Worm (Caenorhabditis elegans) whole organism, L1 larva: ENCODE measurements around the gene try-9.

Experiments
- C04F5.9 ChIP-seq: sonication (generic microtip); optimal IDR thresholded peaks from 2 replicates; lab custom pipeline; 2016; ENCODE audit warnings: missing genetic modification characterization, missing compliant biosample characterization
- C16A3.4 ChIP-seq: fragments of 150-350 bp; optimal IDR thresholded peaks from 2 replicates; lab custom pipeline; 2014; ENCODE audit warnings: missing biosample characterization, missing genetic modification characterization
- C34B4.2 ChIP-seq: sonication (generic microtip); optimal IDR thresholded peaks from 2 replicates; lab custom pipeline; 2017; ENCODE audit warnings: mild to moderate bottlenecking, missing genetic modification characterization, missing compliant biosample characterization
- aha-1 ChIP-seq: fragments of 150-350 bp; optimal IDR thresholded peaks from 2 replicates; lab custom pipeline; 2014; ENCODE audit warnings: missing biosample characterization, missing genetic modification characterization
- aly-2 ChIP-seq: fragments of 150-350 bp; optimal IDR thresholded peaks from 2 replicates; lab custom pipeline; 2014; ENCODE audit warnings: missing biosample characterization, missing genetic modification characterization
- ama-1 ChIP-seq: fragments of 150-350 bp; optimal IDR thresholded peaks from 2 replicates; lab custom pipeline; 2014
- ceh-82 ChIP-seq, 3 experiments: fragments of 150-350 bp in 1 of 3; sonication (generic microtip) in 2 of 3; optimal IDR thresholded peaks; 2 replicates each; lab custom pipeline; 2014 to 2017; ENCODE audit warnings: missing biosample characterization in 3 of 3, missing genetic modification characterization in 3 of 3
- ceh-90 ChIP-seq: sonication (generic microtip); optimal IDR thresholded peaks from 2 replicates; lab custom pipeline; 2016; ENCODE audit warnings: missing genetic modification characterization, missing compliant biosample characterization
- dsc-1 ChIP-seq: sonication (generic microtip); optimal IDR thresholded peaks from 2 replicates; lab custom pipeline; 2016; ENCODE audit warnings: mild to moderate bottlenecking, missing genetic modification characterization, missing compliant biosample characterization
- efl-1 ChIP-seq, 4 experiments: fragments of 150-350 bp; optimal IDR thresholded peaks in 3 of 4; peaks in 1 of 4; 1 replicate in 1 of 4; 2 replicates in 3 of 4; lab custom pipeline; 2014; ENCODE audit warnings: missing biosample characterization in 2 of 4, missing genetic modification characterization in 2 of 4, missing genetic modification reagents in 2 of 4
- elt-2 ChIP-seq: sonication (generic microtip); optimal IDR thresholded peaks from 2 replicates; lab custom pipeline; 2016; ENCODE audit warnings: missing genetic modification characterization, mild to moderate bottlenecking, inconsistent platforms, missing compliant biosample characterization, missing genetic modification reagents
- ets-5 ChIP-seq: fragments of 200-800 bp; sonication (Bioruptor generic); IDR thresholded peaks from 2 replicates; pipeline ENCODE4 v1.3.6; 2022; ENCODE audit warnings: missing genetic modification characterization, missing compliant biosample characterization
- fkh-4 ChIP-seq: sonication (generic microtip); optimal IDR thresholded peaks from 2 replicates; lab custom pipeline; 2016; ENCODE audit warnings: missing compliant biosample characterization, missing genetic modification characterization, borderline replicate concordance
- fkh-8 ChIP-seq: sonication (generic microtip); optimal IDR thresholded peaks from 2 replicates; lab custom pipeline; 2016; ENCODE audit warnings: mild to moderate bottlenecking, missing genetic modification characterization, missing compliant biosample characterization
- fos-1 ChIP-seq: fragments of 150-350 bp; optimal IDR thresholded peaks from 2 replicates; lab custom pipeline; 2014; ENCODE audit warnings: missing biosample characterization, missing genetic modification characterization
- grh-1 ChIP-seq: fragments of 200-800 bp; sonication (Bioruptor generic); IDR thresholded peaks from 2 replicates; pipeline ENCODE4 v1.3.6; 2022; ENCODE audit warnings: missing genetic modification reagents, missing genetic modification characterization, missing compliant biosample characterization
- hlh-17 ChIP-seq: fragments of 200-800 bp; sonication (Bioruptor generic); optimal IDR thresholded peaks from 2 replicates; lab custom pipeline; 2018; ENCODE audit warnings: missing genetic modification characterization, mild to moderate bottlenecking, missing compliant biosample characterization, moderate library complexity, borderline replicate concordance
- isw-1 ChIP-seq: fragments of 200-800 bp; sonication (Bioruptor generic); IDR thresholded peaks from 2 replicates; pipeline ENCODE4 v1.3.6; 2022; ENCODE audit warnings: missing genetic modification characterization, missing compliant biosample characterization
- lin-35 ChIP-seq, 2 experiments: fragments of 150-350 bp; optimal IDR thresholded peaks; 2 replicates each; lab custom pipeline; 2014; ENCODE audit warnings: missing biosample characterization in 2 of 2, missing genetic modification characterization in 2 of 2, missing genetic modification reagents in 2 of 2
- lin-39 ChIP-seq: fragments of 150-350 bp; optimal IDR thresholded peaks from 2 replicates; lab custom pipeline; 2014; ENCODE audit warnings: missing biosample characterization, missing genetic modification reagents, missing genetic modification characterization
- lir-3 ChIP-seq: sonication (generic microtip); optimal IDR thresholded peaks from 2 replicates; lab custom pipeline; 2016; ENCODE audit warnings: mild to moderate bottlenecking, missing genetic modification characterization, moderate library complexity, missing compliant biosample characterization; ENCODE audit not compliant: poor library complexity
- mab-9 ChIP-seq: fragments of 200-800 bp; sonication (Bioruptor generic); IDR thresholded peaks from 2 replicates; pipeline ENCODE4 v1.3.6; 2022; ENCODE audit warnings: missing genetic modification reagents, missing genetic modification characterization, missing compliant biosample characterization
- mdl-1 ChIP-seq, 2 experiments: fragments of 150-350 bp; optimal IDR thresholded peaks; 2 replicates each; lab custom pipeline; 2014 to 2017; ENCODE audit warnings: missing biosample characterization in 2 of 2, missing genetic modification characterization in 2 of 2, inconsistent platforms in 1 of 2
- mef-2 ChIP-seq: fragments of 150-350 bp; optimal IDR thresholded peaks from 2 replicates; lab custom pipeline; 2014; ENCODE audit warnings: missing biosample characterization, missing genetic modification characterization
- mep-1 ChIP-seq: fragments of 150-350 bp; optimal IDR thresholded peaks from 2 replicates; lab custom pipeline; 2014; ENCODE audit warnings: missing biosample characterization, missing genetic modification characterization
- nhr-20 ChIP-seq: sonication (generic microtip); optimal IDR thresholded peaks from 2 replicates; lab custom pipeline; 2016; ENCODE audit warnings: mild to moderate bottlenecking, missing genetic modification characterization, missing compliant biosample characterization
- nhr-237 ChIP-seq: fragments of 150-350 bp; optimal IDR thresholded peaks from 2 replicates; lab custom pipeline; 2014; ENCODE audit warnings: missing biosample characterization, missing genetic modification characterization
- nhr-28 ChIP-seq: fragments of 150-350 bp; optimal IDR thresholded peaks from 2 replicates; lab custom pipeline; 2014; ENCODE audit warnings: missing biosample characterization, missing genetic modification characterization
- nhr-47 ChIP-seq: sonication (generic microtip); optimal IDR thresholded peaks from 2 replicates; lab custom pipeline; 2016; ENCODE audit warnings: mild to moderate bottlenecking, missing genetic modification characterization, moderate library complexity, missing compliant biosample characterization
- nhr-76 ChIP-seq: sonication (generic microtip); optimal IDR thresholded peaks from 2 replicates; lab custom pipeline; 2017; ENCODE audit warnings: missing biosample characterization, missing genetic modification characterization
- nhr-77 ChIP-seq: fragments of 150-350 bp; optimal IDR thresholded peaks from 2 replicates; lab custom pipeline; 2014; ENCODE audit warnings: missing biosample characterization, missing genetic modification characterization
- pag-3 ChIP-seq: sonication (generic microtip); optimal IDR thresholded peaks from 2 replicates; lab custom pipeline; 2017; ENCODE audit warnings: missing genetic modification characterization, mild to moderate bottlenecking, missing compliant biosample characterization, antibody characterized with exemption, borderline replicate concordance; ENCODE audit not compliant: insufficient read depth
- pax-3 ChIP-seq: fragments of 200-800 bp; sonication (Bioruptor generic); optimal IDR thresholded peaks from 2 replicates; lab custom pipeline; 2018; ENCODE audit warnings: mild to moderate bottlenecking, missing genetic modification characterization, moderate library complexity, missing compliant biosample characterization
- snpc-4 ChIP-seq: fragments of 150-350 bp; optimal IDR thresholded peaks from 2 replicates; lab custom pipeline; 2014; ENCODE audit warnings: missing biosample characterization, missing genetic modification characterization
- snu-23 ChIP-seq: sonication (generic microtip); optimal IDR thresholded peaks from 2 replicates; lab custom pipeline; 2016; ENCODE audit warnings: missing genetic modification characterization, missing compliant biosample characterization
- sox-4 ChIP-seq: sonication (generic microtip); optimal IDR thresholded peaks from 2 replicates; lab custom pipeline; 2016; ENCODE audit warnings: missing genetic modification characterization, missing compliant biosample characterization
- sptf-1 ChIP-seq: fragments of 150-350 bp; optimal IDR thresholded peaks from 2 replicates; lab custom pipeline; 2014; ENCODE audit warnings: missing biosample characterization, missing genetic modification characterization
- sup-37 ChIP-seq: fragments of 200-800 bp; sonication (Bioruptor generic); optimal IDR thresholded peaks from 2 replicates; lab custom pipeline; 2018; ENCODE audit warnings: mild to moderate bottlenecking, missing genetic modification characterization, missing compliant biosample characterization
- swsn-7 ChIP-seq: sonication (generic microtip); optimal IDR thresholded peaks from 2 replicates; lab custom pipeline; 2016; ENCODE audit warnings: missing genetic modification characterization, missing compliant biosample characterization
- tlp-1 ChIP-seq: fragments of 150-350 bp; optimal IDR thresholded peaks from 2 replicates; lab custom pipeline; 2014; ENCODE audit warnings: missing biosample characterization, missing genetic modification characterization
- unc-30 ChIP-seq: sonication (generic microtip); optimal IDR thresholded peaks from 2 replicates; lab custom pipeline; 2017; ENCODE audit warnings: missing biosample characterization, missing genetic modification characterization
- unc-86 ChIP-seq: sonication (generic microtip); optimal IDR thresholded peaks from 2 replicates; lab custom pipeline; 2016; ENCODE audit warnings: missing genetic modification characterization, missing compliant biosample characterization
- xbp-1 ChIP-seq: sonication (generic microtip); optimal IDR thresholded peaks from 2 replicates; lab custom pipeline; 2016; ENCODE audit warnings: missing genetic modification characterization, missing compliant biosample characterization

The try-9 gene

ce11 chrII:4376295-4377172 lies 8.5 kb downstream of the try-9 start, which contains the start of gene ntl-2 (continued):
- TF ChIP-seq C16A3.4 (tag; lab: Kevin White, UChicago) (peak; percentile 89), fkh-8 (tag; lab: Kevin White, UChicago) (peak; percentile 99), ceh-90 (tag; lab: Kevin White, UChicago) (peak; percentile 33), hlh-17 (GFP tag; lab: Kevin White, UChicago) (no peak), sup-37 (peak; percentile 92), nhr-237 (tag; lab: Kevin White, UChicago) (peak; percentile 88), fkh-4 (tag; lab: Kevin White, UChicago) (peak; percentile 23), mab-9 (peak; percentile 90), pax-3 (tag; lab: Kevin White, UChicago) (peak; percentile 97), snu-23 (GFP tag; lab: Kevin White, UChicago) (peak; percentile 93), sptf-1 (no peak), aly-2 (tag; lab: Kevin White, UChicago) (peak; percentile 37), unc-86 (tag; lab: Kevin White, UChicago) (peak; percentile 95), fos-1 (peak; percentile 86)

DNA sequence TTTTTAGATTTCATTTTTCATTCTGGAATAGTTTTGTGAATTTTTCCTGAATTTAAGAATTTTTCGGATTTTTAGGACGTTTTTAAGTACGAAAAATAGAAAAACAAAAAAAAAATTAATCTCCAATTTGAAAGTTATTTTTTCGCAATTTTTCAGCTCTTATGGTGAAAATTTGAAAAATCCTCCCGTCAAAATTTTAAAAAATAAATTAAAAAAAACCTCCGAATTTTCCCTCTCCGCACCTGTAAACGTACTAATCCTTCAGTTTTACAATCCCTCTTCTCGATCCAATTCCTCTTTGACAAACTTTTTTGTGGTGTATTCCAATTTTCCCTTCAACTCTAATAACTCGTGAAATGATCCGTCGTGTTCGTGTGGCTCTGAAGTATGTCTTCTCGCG lies 10.2 kb downstream of the try-9 start, which contains the start of gene B0286.1:
TSS of gene B0286.1 (plus strand) at position 301 of the 400 bp plus-strand sequence.
- no peak for TF ChIP-seq pag-3 (tag; lab: Kevin White, UChicago)
- no peak for TF ChIP-seq mab-9
- no peak for TF ChIP-seq unc-30 (tag; lab: Kevin White, UChicago)
- TF ChIP-seq efl-1 (optimal IDR thresholded peaks at IDR 0.05; lab: Kevin White, UChicago), result no peak
- TF ChIP-seq efl-1 (GFP tag; optimal IDR thresholded peaks at IDR 0.05 in 1 of 2; lab: Kevin White, UChicago), result no peak
- TF ChIP-seq C34B4.2 (tag; lab: Kevin White, UChicago), result no peak
- TF ChIP-seq elt-2 (tag; lab: Kevin White, UChicago), result no peak
- no peak for TF ChIP-seq mdl-1 (tag; optimal IDR thresholded peaks at IDR 0.05; lab: Kevin White, UChicago)
- no peak for TF ChIP-seq isw-1 (GFP tag; lab: Robert Waterston, UW)
- no peak for TF ChIP-seq ama-1
- TF ChIP-seq snu-23 (GFP tag; lab: Kevin White, UChicago), result no peak
- TF ChIP-seq mep-1 (tag; lab: Kevin White, UChicago), result no peak
- TF ChIP-seq aly-2 (tag; lab: Kevin White, UChicago), result no peak
- no peak for TF ChIP-seq lin-39 (tag; lab: Kevin White, UChicago)
- no peak for TF ChIP-seq lir-3 (tag; lab: Kevin White, UChicago)
- TF ChIP-seq C04F5.9 (tag; lab: Kevin White, UChicago), result no peak

ce11 chrII:4383306-4383705 lies 15.3 kb downstream of the try-9 start, which contains the start of gene fkh-6:
fkh-6 (minus strand) TSS chrII:4383406.
- TF ChIP-seq aly-2 (tag; lab: Kevin White, UChicago) (no peak), mep-1 (tag; lab: Kevin White, UChicago) (no peak), C16A3.4 (tag; lab: Kevin White, UChicago) (no peak), xbp-1 (tag; lab: Kevin White, UChicago) (no peak), mab-9 (no peak), lin-39 (tag; lab: Kevin White, UChicago) (no peak), fkh-4 (tag; lab: Kevin White, UChicago) (no peak), grh-1 (no peak), nhr-28 (tag; lab: Kevin White, UChicago) (no peak), nhr-76 (no peak)

DNA sequence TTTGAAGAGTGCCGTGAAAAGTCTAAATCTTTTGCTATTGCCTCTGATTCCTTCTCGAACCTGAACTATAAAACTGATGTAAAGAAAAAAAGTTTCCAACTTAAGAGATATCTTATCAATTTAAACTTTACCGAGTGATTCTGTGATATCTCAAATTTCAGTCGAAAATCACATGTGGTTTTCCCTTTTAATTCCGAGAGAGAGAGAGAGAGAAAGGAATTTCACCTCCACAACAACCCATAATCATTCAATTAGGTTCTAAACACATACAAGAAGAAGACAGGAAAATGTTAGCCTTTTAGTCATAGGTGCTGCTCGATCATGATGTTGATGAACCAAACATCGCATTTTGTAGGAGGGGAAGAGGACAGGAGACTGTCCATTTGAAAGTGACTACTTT lies 23.0 kb downstream of the try-9 start:
- TF ChIP-seq snpc-4 (tag; lab: Kevin White, UChicago) (no peak), grh-1 (no peak), lin-35 (GFP tag; optimal IDR thresholded peaks at IDR 0.05; lab: Kevin White, UChicago) (peak in 1 of 2 experiments; percentile 5), ets-5 (GFP tag; lab: Robert Waterston, UW) (no peak), sptf-1 (no peak), nhr-77 (tag; lab: Kevin White, UChicago) (no peak), ceh-82 (tag; optimal IDR thresholded peaks at IDR 0.05; lab: Kevin White, UChicago) (no peak), swsn-7 (no peak), nhr-28 (tag; lab: Kevin White, UChicago) (no peak), snu-23 (GFP tag; lab: Kevin White, UChicago) (peak; percentile 39), nhr-47 (tag; lab: Kevin White, UChicago) (no peak), mef-2 (tag; lab: Kevin White, UChicago) (no peak), lin-39 (tag; lab: Kevin White, UChicago) (no peak), nhr-20 (tag; lab: Kevin White, UChicago) (peak; percentile 26), tlp-1 (tag; lab: Kevin White, UChicago) (no peak), aha-1 (no peak), sox-4 (tag; lab: Kevin White, UChicago) (no peak), dsc-1 (tag; lab: Kevin White, UChicago) (no peak), hlh-17 (GFP tag; lab: Kevin White, UChicago) (no peak), mep-1 (tag; lab: Kevin White, UChicago) (no peak), unc-86 (tag; lab: Kevin White, UChicago) (no peak), mab-9 (no peak)
